Fruit fly (Drosophila melanogaster) S2 (cell line): ENCODE measurements around the gene NP15.6.

Experiments
- CG8478 ChIP-seq: fragments of >200 bp; optimal IDR thresholded peaks from 2 replicates; lab custom pipeline; 2018
- CTCF ChIP-seq, 2 experiments: fragments of >200 bp; optimal IDR thresholded peaks; 2 replicates each; lab custom pipeline; 2018

DNA sequence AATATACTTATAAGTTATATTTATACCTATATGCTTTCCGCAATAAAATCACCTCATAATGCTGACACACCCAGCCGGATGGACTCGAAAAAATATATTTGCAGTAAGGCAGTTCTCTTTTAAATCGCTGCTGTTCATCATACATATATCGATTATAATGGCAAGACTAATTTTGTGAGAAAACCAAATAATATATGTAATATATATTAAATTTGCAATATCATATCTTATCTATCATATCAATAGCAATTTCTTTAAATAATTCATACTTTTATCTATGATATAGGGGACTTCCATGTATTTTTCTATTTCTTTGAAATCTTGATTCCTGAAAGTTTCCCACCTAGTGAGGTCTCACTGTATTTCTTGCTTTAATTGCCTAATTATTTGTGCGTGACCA lies 35.4 kb downstream of the NP15.6 start:
- no peak for TF ChIP-seq CG8478
- no peak for TF ChIP-seq CTCF (optimal IDR thresholded peaks at IDR 0.05; lab: Kevin White, UChicago)
